Fruit fly (Drosophila melanogaster) whole organism, embryonic: Measurements from ENCODE around the gene Sps2.

Experiments
- B-H1 ChIP-seq: fragments of 200-800 bp; sonication (Bioruptor generic); IDR thresholded peaks from 3 replicates; pipeline ENCODE4 v1.3.6; 2022; ENCODE audit warnings: missing biosample characterization, missing genetic modification characterization
- CG10565 ChIP-seq: fragments of 200-800 bp; sonication (Bioruptor generic); optimal IDR thresholded peaks from 3 replicates; lab custom pipeline; 2016; ENCODE audit warnings: missing biosample characterization, mild to moderate bottlenecking, missing genetic modification characterization
- CG12104 ChIP-seq: fragments of 200-800 bp; sonication (Bioruptor generic); optimal IDR thresholded peaks from 3 replicates; lab custom pipeline; 2016; ENCODE audit warnings: missing biosample characterization, missing genetic modification characterization
- CG12155 ChIP-seq: fragments of 200-800 bp; sonication (Bioruptor generic); optimal IDR thresholded peaks from 3 replicates; lab custom pipeline; 2016; ENCODE audit warnings: missing biosample characterization, missing genetic modification characterization
- CG12219 ChIP-seq: fragments of 200-800 bp; sonication (Bioruptor generic); optimal IDR thresholded peaks from 3 replicates; lab custom pipeline; 2018; ENCODE audit warnings: missing biosample characterization, mild to moderate bottlenecking, missing genetic modification characterization
- CG12744 ChIP-seq: fragments of 200-800 bp; sonication (Bioruptor generic); optimal IDR thresholded peaks from 2 replicates; lab custom pipeline; 2016; ENCODE audit warnings: missing biosample characterization, missing genetic modification characterization
- CG17328 ChIP-seq: fragments of 200-800 bp; sonication (Bioruptor generic); IDR thresholded peaks from 2 replicates; pipeline ENCODE4 v1.3.6; 2022; ENCODE audit warnings: missing biosample characterization, missing genetic modification characterization
- CG2712 ChIP-seq: fragments of 200-800 bp; optimal IDR thresholded peaks from 3 replicates; lab custom pipeline; 2019; ENCODE audit warnings: missing biosample characterization, mild to moderate bottlenecking, missing genetic modification characterization, moderate library complexity
- CG4404 ChIP-seq: fragments of 200-800 bp; sonication (Bioruptor generic); IDR thresholded peaks from 2 replicates; pipeline ENCODE4 v1.3.6; 2022; ENCODE audit warnings: missing biosample characterization, missing genetic modification characterization
- CG8924 ChIP-seq: fragments of 200-800 bp; optimal IDR thresholded peaks from 3 replicates; lab custom pipeline; 2019; ENCODE audit warnings: missing biosample characterization, mild to moderate bottlenecking, missing genetic modification characterization, moderate library complexity
- Dad ChIP-seq: fragments of 200-800 bp; sonication (Bioruptor generic); optimal IDR thresholded peaks from 3 replicates; lab custom pipeline; 2016; ENCODE audit warnings: missing biosample characterization, missing genetic modification characterization
- Drgx ChIP-seq: fragments of 200-800 bp; sonication (Bioruptor generic); IDR thresholded peaks from 2 replicates; pipeline ENCODE4 v1.3.6; 2022; ENCODE audit warnings: missing biosample characterization, missing genetic modification characterization
- HLHmδ ChIP-seq: fragments of 200-800 bp; sonication (Bioruptor generic); optimal IDR thresholded peaks from 2 replicates; lab custom pipeline; 2018; ENCODE audit warnings: missing biosample characterization, mild to moderate bottlenecking, missing genetic modification characterization, moderate library complexity
- MBD-R2 ChIP-seq: fragments of 200-800 bp; sonication (Bioruptor generic); IDR thresholded peaks from 2 replicates; pipeline ENCODE4 v1.3.6; 2022; ENCODE audit warnings: missing biosample characterization, missing genetic modification characterization
- MESR4 ChIP-seq: fragments of 200-800 bp; sonication (Bioruptor generic); optimal IDR thresholded peaks from 2 replicates; lab custom pipeline; 2018; ENCODE audit warnings: missing biosample characterization, mild to moderate bottlenecking, missing genetic modification characterization, moderate library complexity
- Mad ChIP-seq: fragments of 200-800 bp; sonication (Bioruptor generic); optimal IDR thresholded peaks from 2 replicates; lab custom pipeline; 2016; ENCODE audit warnings: missing biosample characterization, missing genetic modification characterization
- Meics ChIP-seq: fragments of 200-800 bp; sonication (Bioruptor generic); optimal IDR thresholded peaks from 2 replicates; lab custom pipeline; 2017; ENCODE audit warnings: missing biosample characterization, mild to moderate bottlenecking, missing genetic modification characterization
- NK7.1 ChIP-seq: fragments of 200-800 bp; sonication (Bioruptor generic); optimal IDR thresholded peaks from 3 replicates; lab custom pipeline; 2016; ENCODE audit warnings: missing biosample characterization, missing genetic modification characterization
- Nf-YB ChIP-seq: fragments of 200-800 bp; sonication (Bioruptor generic); optimal IDR thresholded peaks from 3 replicates; lab custom pipeline; 2019; ENCODE audit warnings: missing biosample characterization, mild to moderate bottlenecking, missing genetic modification characterization, moderate library complexity
- Nf-YC ChIP-seq: fragments of 200-800 bp; optimal IDR thresholded peaks from 3 replicates; lab custom pipeline; 2019; ENCODE audit warnings: missing biosample characterization, mild to moderate bottlenecking, missing genetic modification characterization, moderate library complexity
- Opbp ChIP-seq: fragments of 200-800 bp; sonication (Bioruptor generic); IDR thresholded peaks from 3 replicates; pipeline ENCODE4 v1.3.6; 2022; ENCODE audit warnings: missing biosample characterization, missing genetic modification characterization; ENCODE audit not compliant: partially characterized antibody
- PHDP ChIP-seq: fragments of 200-800 bp; sonication (Bioruptor generic); optimal IDR thresholded peaks from 3 replicates; lab custom pipeline; 2018; ENCODE audit warnings: missing biosample characterization, mild to moderate bottlenecking, missing genetic modification characterization, moderate library complexity
- Ptx1 ChIP-seq: fragments of 200-800 bp; sonication (Bioruptor generic); IDR thresholded peaks from 2 replicates; pipeline ENCODE4 v1.3.6; 2022; ENCODE audit warnings: missing biosample characterization, missing genetic modification characterization
- Xrp1 ChIP-seq: fragments of 200-800 bp; sonication (Bioruptor generic); IDR thresholded peaks from 2 replicates; pipeline ENCODE4 v1.3.6; 2022; ENCODE audit warnings: missing biosample characterization, missing genetic modification characterization
- ato ChIP-seq: fragments of 200-800 bp; sonication (Bioruptor generic); IDR thresholded peaks from 2 replicates; pipeline ENCODE4 v1.3.6; 2022; ENCODE audit warnings: missing biosample characterization, missing genetic modification characterization; ENCODE audit not compliant: partially characterized antibody
- br ChIP-seq: fragments of >200 bp; optimal IDR thresholded peaks from 2 replicates; lab custom pipeline; 2017
- bsh ChIP-seq, 2 experiments: fragments of 200-800 bp; sonication (Bioruptor generic); optimal IDR thresholded peaks; 2 replicates each; lab custom pipeline; 2017 to 2018; ENCODE audit warnings: mild to moderate bottlenecking in 2 of 2, missing biosample characterization in 2 of 2, missing genetic modification characterization in 2 of 2, moderate library complexity in 1 of 2
- btn ChIP-seq: fragments of 200-800 bp; sonication (Bioruptor generic); optimal IDR thresholded peaks from 2 replicates; lab custom pipeline; 2016; ENCODE audit warnings: missing biosample characterization, missing genetic modification characterization
- chif ChIP-seq, 2 experiments: fragments of 200-800 bp; sonication (Bioruptor generic); optimal IDR thresholded peaks; 3 replicates each; lab custom pipeline; 2016; ENCODE audit warnings: missing biosample characterization in 2 of 2, missing genetic modification characterization in 2 of 2
- crp ChIP-seq, 2 experiments: fragments of 200-800 bp; sonication (Bioruptor generic); optimal IDR thresholded peaks; 2 replicates in 1 of 2; 3 replicates in 1 of 2; lab custom pipeline; 2017; ENCODE audit warnings: missing biosample characterization in 2 of 2, missing genetic modification characterization in 2 of 2, mild to moderate bottlenecking in 1 of 2, moderate library complexity in 1 of 2
- cwo ChIP-seq: fragments of 200-800 bp; sonication (Bioruptor generic); optimal IDR thresholded peaks from 3 replicates; lab custom pipeline; 2017; ENCODE audit warnings: missing biosample characterization, missing genetic modification characterization, mild to moderate bottlenecking, moderate library complexity, missing genetic modification reagents
- da ChIP-seq: fragments of 200-800 bp; sonication (Bioruptor generic); optimal IDR thresholded peaks from 2 replicates; lab custom pipeline; 2016; ENCODE audit warnings: missing biosample characterization, missing genetic modification characterization
- danr ChIP-seq: fragments of 200-800 bp; sonication (Bioruptor generic); IDR thresholded peaks from 2 replicates; pipeline ENCODE4 v1.3.6; 2022; ENCODE audit warnings: missing biosample characterization, missing genetic modification characterization
- dati ChIP-seq: fragments of 200-800 bp; sonication (Bioruptor generic); IDR thresholded peaks from 2 replicates; pipeline ENCODE4 v1.3.6; 2022; ENCODE audit warnings: missing biosample characterization, missing genetic modification characterization
- ewg ChIP-seq: fragments of 200-800 bp; sonication (Bioruptor generic); optimal IDR thresholded peaks from 3 replicates; lab custom pipeline; 2017; ENCODE audit warnings: mild to moderate bottlenecking, missing biosample characterization, missing genetic modification reagents, missing genetic modification characterization
- mirr ChIP-seq: fragments of 200-800 bp; sonication (Bioruptor generic); optimal IDR thresholded peaks from 3 replicates; lab custom pipeline; 2018; ENCODE audit warnings: missing biosample characterization, mild to moderate bottlenecking, missing genetic modification characterization
- nerfin-2 ChIP-seq: fragments of 200-800 bp; sonication (Bioruptor generic); IDR thresholded peaks from 2 replicates; pipeline ENCODE4 v1.3.6; 2022; ENCODE audit warnings: missing biosample characterization, missing genetic modification characterization; ENCODE audit not compliant: partially characterized antibody
- org-1 ChIP-seq: fragments of 200-800 bp; sonication (Bioruptor generic); optimal IDR thresholded peaks from 2 replicates; lab custom pipeline; 2017; ENCODE audit warnings: missing biosample characterization, missing genetic modification characterization
- rib ChIP-seq: fragments of 200-800 bp; sonication (Bioruptor generic); IDR thresholded peaks from 2 replicates; pipeline ENCODE4 v1.3.6; 2022; ENCODE audit warnings: missing biosample characterization, missing genetic modification characterization
- scrt ChIP-seq: fragments of 200-800 bp; sonication (Bioruptor generic); optimal IDR thresholded peaks from 2 replicates; lab custom pipeline; 2018; ENCODE audit warnings: missing biosample characterization, mild to moderate bottlenecking, missing genetic modification characterization, moderate library complexity
- stwl ChIP-seq: fragments of 200-800 bp; sonication (Bioruptor generic); optimal IDR thresholded peaks from 3 replicates; lab custom pipeline; 2018; ENCODE audit warnings: missing biosample characterization, mild to moderate bottlenecking, missing genetic modification characterization, moderate library complexity
- sug ChIP-seq: fragments of 200-800 bp; optimal IDR thresholded peaks from 2 replicates; lab custom pipeline; 2019; ENCODE audit warnings: missing biosample characterization, mild to moderate bottlenecking, missing genetic modification characterization, moderate library complexity
- ttk ChIP-seq: fragments of 200-800 bp; sonication (Bioruptor generic); IDR thresholded peaks from 2 replicates; pipeline ENCODE4 v2.1.2; 2022; ENCODE audit warnings: missing biosample characterization, missing genetic modification characterization
- unc-4 ChIP-seq: fragments of 200-800 bp; sonication (Bioruptor generic); IDR thresholded peaks from 2 replicates; pipeline ENCODE4 v1.3.6; 2022; ENCODE audit warnings: missing biosample characterization, missing genetic modification characterization; ENCODE audit not compliant: partially characterized antibody
- wek ChIP-seq: fragments of 200-800 bp; sonication (Bioruptor generic); optimal IDR thresholded peaks from 3 replicates; lab custom pipeline; 2018; ENCODE audit warnings: missing biosample characterization, mild to moderate bottlenecking, missing genetic modification characterization, moderate library complexity
- wor ChIP-seq: fragments of 200-800 bp; sonication (Bioruptor generic); IDR thresholded peaks from 2 replicates; pipeline ENCODE4 v1.3.6; 2022; ENCODE audit warnings: missing biosample characterization, missing genetic modification characterization

Sps2 gene

dm6 chr2L:10386208-10386805 is 43.9 kb downstream of the Sps2 start, which contains the start of the genes Cdk1 and mRpS7 (continued):
- TF ChIP-seq CG8924 (tag; lab: Kevin White, UChicago) (peak; percentile 87), scrt (GFP tag; lab: Kevin White, UChicago) (peak; percentile 38), ttk (peak; percentile 63; the same call in 1 of the 2 replicates), Ptx1 (GFP tag; lab: Robert Waterston, UW) (peak; percentile 65), danr (GFP tag; lab: Robert Waterston, UW) (no peak), br (lab: Kevin White, UChicago) (no peak), Opbp (GFP tag; lab: Robert Waterston, UW) (no peak), bsh (GFP tag; optimal IDR thresholded peaks at IDR 0.05; lab: Kevin White, UChicago) (peak in 1 of 2 experiments; percentile 75), CG4404 (GFP tag; lab: Robert Waterston, UW) (peak; percentile 48), CG12744 (GFP tag; lab: Kevin White, UChicago) (peak; percentile 30), crp (GFP tag; optimal IDR thresholded peaks at IDR 0.05; lab: Kevin White, UChicago) (peak in 1 of 2 experiments; percentile 35), nerfin-2 (GFP tag; lab: Robert Waterston, UW) (no peak), CG17328 (GFP tag; lab: Robert Waterston, UW) (peak; percentile 70), MESR4 (GFP tag; lab: Kevin White, UChicago) (peak; percentile 62), da (GFP tag; lab: Kevin White, UChicago) (peak; percentile 34), stwl (tag; lab: Kevin White, UChicago) (no peak), Mad (GFP tag; lab: Kevin White, UChicago) (peak; percentile 40), chif (GFP tag; optimal IDR thresholded peaks at IDR 0.05; lab: Kevin White, UChicago) (peak; percentile 17 to 53), mirr (GFP tag; lab: Kevin White, UChicago) (no peak), PHDP (tag; lab: Kevin White, UChicago) (peak; percentile 81), NK7.1 (GFP tag; lab: Kevin White, UChicago) (no peak), CG12155 (GFP tag; lab: Kevin White, UChicago) (peak; percentile 69), btn (no peak), CG12104 (GFP tag; lab: Kevin White, UChicago) (peak; percentile 63), wek (GFP tag; lab: Kevin White, UChicago) (peak; percentile 57), HLHmδ (no peak), ewg (peak; percentile 52), cwo (GFP tag; lab: Kevin White, UChicago) (peak; percentile 44), dati (GFP tag; lab: Robert Waterston, UW) (peak; percentile 16; the same call in 1 of the 2 replicates), MBD-R2 (GFP tag; lab: Robert Waterston, UW) (0 out of 2 replicates have a peak, but pooled peaks have one; percentile 18), ato (GFP tag; lab: Robert Waterston, UW) (no peak), Xrp1 (peak; percentile 69), Nf-YB (GFP tag; lab: Kevin White, UChicago) (peak; percentile 51), Meics (peak; percentile 79), CG10565 (GFP tag; lab: Kevin White, UChicago) (peak; percentile 52), CG12219 (GFP tag; lab: Kevin White, UChicago) (peak; percentile 33), org-1 (GFP tag; lab: Kevin White, UChicago) (no peak), Nf-YC (tag; lab: Kevin White, UChicago) (peak; percentile 59), wor (peak; percentile 56; the same call in 1 of the 2 replicates), B-H1 (peak; percentile 63), rib (GFP tag; lab: Robert Waterston, UW) (no peak), unc-4 (no peak), Drgx (peak; percentile 53; the same call in 1 of the 2 replicates), Dad (GFP tag; lab: Kevin White, UChicago) (peak; percentile 21), CG2712 (tag; lab: Kevin White, UChicago) (peak; percentile 84), sug (peak; percentile 65)
